Fruit fly (Drosophila melanogaster) whole organism, embryonic: ENCODE results near the gene MSAmiP.

Experiments used
- ATbp ChIP-seq: fragments of 200-800 bp; sonication (Bioruptor generic); optimal IDR thresholded peaks from 2 replicates; lab custom pipeline; 2017; ENCODE audit warnings: missing biosample characterization, mild to moderate bottlenecking, missing genetic modification characterization, missing genetic modification reagents
- Ada2b ChIP-seq: fragments of 200-800 bp; sonication (Bioruptor generic); IDR thresholded peaks from 2 replicates; pipeline ENCODE4 v1.3.6; 2022; ENCODE audit warnings: missing biosample characterization, missing genetic modification characterization
- CG1024 ChIP-seq: fragments of 200-800 bp; sonication (Bioruptor generic); IDR thresholded peaks from 2 replicates; pipeline ENCODE4 v1.3.6; 2022; ENCODE audit warnings: missing biosample characterization, missing genetic modification characterization
- CG12104 ChIP-seq: fragments of 200-800 bp; sonication (Bioruptor generic); optimal IDR thresholded peaks from 3 replicates; lab custom pipeline; 2016; ENCODE audit warnings: missing biosample characterization, missing genetic modification characterization
- CG1233 ChIP-seq: fragments of 200-800 bp; sonication (Bioruptor generic); optimal IDR thresholded peaks from 4 replicates; lab custom pipeline; 2018; ENCODE audit warnings: missing biosample characterization, mild to moderate bottlenecking, missing genetic modification characterization
- CG13123 ChIP-seq: fragments of 200-800 bp; sonication (Bioruptor generic); optimal IDR thresholded peaks from 2 replicates; lab custom pipeline; 2016; ENCODE audit warnings: missing biosample characterization, missing genetic modification characterization
- CG17186 ChIP-seq: fragments of 200-800 bp; sonication (Bioruptor generic); optimal IDR thresholded peaks from 3 replicates; lab custom pipeline; 2017; ENCODE audit warnings: missing biosample characterization, missing genetic modification reagents, missing genetic modification characterization
- CG17385 ChIP-seq: fragments of 200-800 bp; sonication (Bioruptor generic); optimal IDR thresholded peaks from 3 replicates; lab custom pipeline; 2018; ENCODE audit warnings: missing biosample characterization, mild to moderate bottlenecking, missing genetic modification characterization
- CG17802 ChIP-seq: fragments of 200-800 bp; sonication (Bioruptor generic); optimal IDR thresholded peaks from 2 replicates; lab custom pipeline; 2018; ENCODE audit warnings: missing biosample characterization, mild to moderate bottlenecking, missing genetic modification characterization, moderate library complexity
- CG18262 ChIP-seq: fragments of 200-800 bp; optimal IDR thresholded peaks from 3 replicates; lab custom pipeline; 2019; ENCODE audit warnings: missing biosample characterization, mild to moderate bottlenecking, missing genetic modification characterization, moderate library complexity
- CG30403 ChIP-seq: fragments of 200-800 bp; sonication (Bioruptor generic); optimal IDR thresholded peaks from 3 replicates; lab custom pipeline; 2016; ENCODE audit warnings: missing biosample characterization, missing genetic modification characterization
- CG32767 ChIP-seq: fragments of 200-800 bp; sonication (Bioruptor generic); IDR thresholded peaks from 2 replicates; pipeline ENCODE4 v1.3.6; 2022; ENCODE audit warnings: missing biosample characterization, missing genetic modification characterization
- CG5245 ChIP-seq: fragments of 200-800 bp; sonication (Bioruptor generic); optimal IDR thresholded peaks from 3 replicates; lab custom pipeline; 2016; ENCODE audit warnings: missing biosample characterization, missing genetic modification characterization
- CG6175 ChIP-seq: fragments of 200-800 bp; sonication (Bioruptor generic); IDR thresholded peaks from 3 replicates; pipeline ENCODE4 v1.3.6; 2022; ENCODE audit warnings: missing biosample characterization, missing genetic modification characterization
- CG6813 ChIP-seq: fragments of 200-800 bp; sonication (Bioruptor generic); optimal IDR thresholded peaks from 2 replicates; lab custom pipeline; 2017; ENCODE audit warnings: missing biosample characterization, missing genetic modification characterization, mild to moderate bottlenecking, moderate library complexity, missing genetic modification reagents
- CG8944 ChIP-seq: fragments of 200-800 bp; sonication (Bioruptor generic); optimal IDR thresholded peaks from 3 replicates; lab custom pipeline; 2016; ENCODE audit warnings: missing biosample characterization, missing genetic modification characterization
- Camta ChIP-seq: fragments of 200-800 bp; sonication (Bioruptor generic); optimal IDR thresholded peaks from 2 replicates; lab custom pipeline; 2016; ENCODE audit warnings: missing biosample characterization, missing genetic modification characterization
- Deaf1 ChIP-seq: fragments of 200-800 bp; optimal IDR thresholded peaks from 3 replicates; lab custom pipeline; 2019; ENCODE audit warnings: missing biosample characterization, mild to moderate bottlenecking, missing genetic modification characterization, moderate library complexity
- Dref ChIP-seq: fragments of 200-800 bp; sonication (Bioruptor generic); IDR thresholded peaks from 2 replicates; pipeline ENCODE4 v1.3.6; 2022; ENCODE audit warnings: missing biosample characterization, missing genetic modification characterization
- E2f2 ChIP-seq: fragments of 200-800 bp; sonication (Bioruptor generic); IDR thresholded peaks from 2 replicates; pipeline ENCODE4 v1.3.6; 2022; ENCODE audit warnings: missing biosample characterization, missing genetic modification characterization
- Eip74EF ChIP-seq, 2 experiments: fragments of 200-800 bp in 1 of 2; fragments of >200 bp in 1 of 2; sonication (Bioruptor generic) in 1 of 2; optimal IDR thresholded peaks; 2 replicates each; lab custom pipeline; 2017 to 2019; ENCODE audit warnings: missing biosample characterization in 2 of 2, missing genetic modification characterization in 2 of 2, mild to moderate bottlenecking in 1 of 2, moderate library complexity in 1 of 2
- H15 ChIP-seq: fragments of 200-800 bp; sonication (Bioruptor generic); IDR thresholded peaks from 3 replicates; pipeline ENCODE4 v1.3.6; 2022; ENCODE audit warnings: missing biosample characterization, missing genetic modification characterization
- Hr3 ChIP-seq: fragments of 200-800 bp; sonication (Bioruptor generic); optimal IDR thresholded peaks from 3 replicates; lab custom pipeline; 2016; ENCODE audit warnings: missing biosample characterization, missing genetic modification characterization
- Hsf ChIP-seq: fragments of 200-800 bp; sonication (Bioruptor generic); optimal IDR thresholded peaks from 3 replicates; lab custom pipeline; 2016; ENCODE audit warnings: missing biosample characterization, missing genetic modification characterization
- Jarid2 ChIP-seq: fragments of 200-800 bp; sonication (Bioruptor generic); optimal IDR thresholded peaks from 3 replicates; lab custom pipeline; 2017; ENCODE audit warnings: mild to moderate bottlenecking, missing biosample characterization, missing genetic modification reagents, missing genetic modification characterization
- Mrtf ChIP-seq: fragments of 200-800 bp; sonication (Bioruptor generic); IDR thresholded peaks from 3 replicates; pipeline ENCODE4 v1.3.6; 2022; ENCODE audit warnings: missing biosample characterization, missing genetic modification characterization
- Neu2 ChIP-seq: fragments of 200-800 bp; sonication (Bioruptor generic); optimal IDR thresholded peaks from 3 replicates; lab custom pipeline; 2016; ENCODE audit warnings: missing biosample characterization, missing genetic modification characterization, borderline replicate concordance
- Pdp1 ChIP-seq, 2 experiments: fragments of 200-800 bp; sonication (Bioruptor generic); optimal IDR thresholded peaks; 3 replicates each; lab custom pipeline; 2016; ENCODE audit warnings: missing biosample characterization in 2 of 2, missing genetic modification characterization in 2 of 2, mild to moderate bottlenecking in 1 of 2, moderate library complexity in 1 of 2
- amos ChIP-seq: fragments of 200-800 bp; sonication (Bioruptor generic); IDR thresholded peaks from 2 replicates; pipeline ENCODE4 v1.3.6; 2022; ENCODE audit warnings: missing biosample characterization, missing genetic modification characterization; ENCODE audit not compliant: partially characterized antibody
- btn ChIP-seq: fragments of 200-800 bp; sonication (Bioruptor generic); optimal IDR thresholded peaks from 2 replicates; lab custom pipeline; 2016; ENCODE audit warnings: missing biosample characterization, missing genetic modification characterization
- cas ChIP-seq: fragments of 200-800 bp; sonication (Bioruptor generic); IDR thresholded peaks from 2 replicates; pipeline ENCODE4 v1.3.6; 2022; ENCODE audit warnings: missing biosample characterization, missing genetic modification characterization
- chinmo ChIP-seq: fragments of 200-800 bp; sonication (Bioruptor generic); IDR thresholded peaks from 4 replicates; pipeline ENCODE4 v1.3.6; 2022; ENCODE audit warnings: missing biosample characterization, missing genetic modification characterization; ENCODE audit not compliant: partially characterized antibody
- cwo ChIP-seq: fragments of 200-800 bp; sonication (Bioruptor generic); optimal IDR thresholded peaks from 3 replicates; lab custom pipeline; 2017; ENCODE audit warnings: missing biosample characterization, missing genetic modification characterization, mild to moderate bottlenecking, moderate library complexity, missing genetic modification reagents
- eve ChIP-seq, 2 experiments: fragments of >200 bp; optimal IDR thresholded peaks; 2 replicates each; lab custom pipeline; 2017; ENCODE audit warnings: missing biosample characterization in 2 of 2, missing genetic modification characterization in 2 of 2
- fu2 ChIP-seq: fragments of 200-800 bp; sonication (Bioruptor generic); optimal IDR thresholded peaks from 2 replicates; lab custom pipeline; 2016; ENCODE audit warnings: missing biosample characterization, missing genetic modification characterization
- her ChIP-seq: fragments of 200-800 bp; sonication (Bioruptor generic); optimal IDR thresholded peaks from 2 replicates; lab custom pipeline; 2016; ENCODE audit warnings: missing biosample characterization, missing genetic modification characterization
- jigr1 ChIP-seq: fragments of 200-800 bp; sonication (Bioruptor generic); IDR thresholded peaks from 3 replicates; pipeline ENCODE4 v1.3.6; 2022; ENCODE audit warnings: missing biosample characterization, missing genetic modification characterization
- ken ChIP-seq: fragments of 200-800 bp; sonication (Bioruptor generic); IDR thresholded peaks from 3 replicates; pipeline ENCODE4 v1.3.6; 2022; ENCODE audit warnings: missing biosample characterization, missing genetic modification characterization
- lbe ChIP-seq: fragments of 200-800 bp; sonication (Bioruptor generic); optimal IDR thresholded peaks from 2 replicates; lab custom pipeline; 2016; ENCODE audit warnings: missing biosample characterization, mild to moderate bottlenecking, missing genetic modification characterization
- lilli ChIP-seq: fragments of 200-800 bp; sonication (Bioruptor generic); optimal IDR thresholded peaks from 3 replicates; lab custom pipeline; 2016; ENCODE audit warnings: missing biosample characterization, missing genetic modification characterization
- luna ChIP-seq: fragments of 200-800 bp; sonication (Bioruptor generic); optimal IDR thresholded peaks from 2 replicates; lab custom pipeline; 2016; ENCODE audit warnings: missing biosample characterization, missing genetic modification characterization
- maf-S ChIP-seq: fragments of 200-800 bp; sonication (Bioruptor generic); optimal IDR thresholded peaks from 2 replicates; lab custom pipeline; 2016; ENCODE audit warnings: missing biosample characterization, missing genetic modification characterization
- otp ChIP-seq: fragments of 200-800 bp; sonication (Bioruptor generic); IDR thresholded peaks from 3 replicates; pipeline ENCODE4, ENCODE4 v1.3.6; 2022; ENCODE audit warnings: missing biosample characterization, missing genetic modification characterization
- repo ChIP-seq: fragments of 200-800 bp; sonication (Bioruptor generic); optimal IDR thresholded peaks from 2 replicates; lab custom pipeline; 2016; ENCODE audit warnings: missing biosample characterization, missing genetic modification characterization
- sd ChIP-seq: fragments of 200-800 bp; sonication (Bioruptor generic); optimal IDR thresholded peaks from 3 replicates; lab custom pipeline; 2018; ENCODE audit warnings: missing biosample characterization, mild to moderate bottlenecking, missing genetic modification characterization, moderate library complexity
- tin ChIP-seq: fragments of 200-800 bp; sonication (Bioruptor generic); optimal IDR thresholded peaks from 3 replicates; lab custom pipeline; 2016; ENCODE audit warnings: missing biosample characterization, missing genetic modification characterization
- tio ChIP-seq: fragments of 200-800 bp; sonication (Bioruptor generic); optimal IDR thresholded peaks from 2 replicates; lab custom pipeline; 2017; ENCODE audit warnings: missing biosample characterization, missing genetic modification characterization, inconsistent platforms
- twi ChIP-seq: fragments of 200-800 bp; optimal IDR thresholded peaks from 2 replicates; lab custom pipeline; 2019; ENCODE audit warnings: missing biosample characterization, mild to moderate bottlenecking, missing genetic modification characterization, moderate library complexity
- vfl ChIP-seq: fragments of 200-800 bp; sonication (Bioruptor generic); optimal IDR thresholded peaks from 2 replicates; lab custom pipeline; 2016; ENCODE audit warnings: missing biosample characterization, missing genetic modification characterization
- wor ChIP-seq: fragments of 200-800 bp; sonication (Bioruptor generic); IDR thresholded peaks from 2 replicates; pipeline ENCODE4 v1.3.6; 2022; ENCODE audit warnings: missing biosample characterization, missing genetic modification characterization
- yki ChIP-seq: fragments of >200 bp; optimal IDR thresholded peaks from 3 replicates; lab custom pipeline; 2018

The MSAmiP gene

dm6 chr3R:16793935-16794589, 102.0 kb downstream of the MSAmiP start (continued):
- peak; percentile 38 for TF ChIP-seq CG1233 (GFP tag; lab: Kevin White, UChicago)
- TF ChIP-seq tin (GFP tag; lab: Kevin White, UChicago) = peak; percentile 48
- no peak for TF ChIP-seq cas
- TF ChIP-seq CG17802 (tag; lab: Kevin White, UChicago) = peak; percentile 5
- TF ChIP-seq yki (lab: Kevin White, UChicago) = no peak
- TF ChIP-seq cwo = peak; percentile 68
- no peak for TF ChIP-seq CG17186
- peak; percentile 78 for TF ChIP-seq CG18262 (tag; lab: Kevin White, UChicago)
- no peak for TF ChIP-seq sd (tag; lab: Kevin White, UChicago)
- no peak for TF ChIP-seq CG13123
- no peak for TF ChIP-seq jigr1 (GFP tag; lab: Robert Waterston, UW)
- TF ChIP-seq Dref = no peak
- peak; percentile 52 for TF ChIP-seq ATbp (GFP tag; lab: Kevin White, UChicago)
- no peak for TF ChIP-seq luna (GFP tag; lab: Kevin White, UChicago)
- peak; percentile 16 for TF ChIP-seq CG5245 (GFP tag; lab: Kevin White, UChicago)
- peak; percentile 14 for TF ChIP-seq vfl
- peak; percentile 55 for TF ChIP-seq tio (GFP tag; lab: Kevin White, UChicago)
- TF ChIP-seq CG8944 (GFP tag; lab: Kevin White, UChicago) = no peak
- peak; percentile 22 for TF ChIP-seq twi (tag; lab: Kevin White, UChicago)
- TF ChIP-seq E2f2 (GFP tag; lab: Robert Waterston, UW) = no peak
- TF ChIP-seq Deaf1 = peak; percentile 63
- TF ChIP-seq CG32767 = 0 out of 2 replicates have a peak, but pooled peaks have one; percentile 25
- TF ChIP-seq lbe (GFP tag; lab: Kevin White, UChicago) = no peak
- no peak for TF ChIP-seq Ada2b (GFP tag; lab: Robert Waterston, UW)
- peak; percentile 40 for TF ChIP-seq Hr3 (GFP tag; lab: Kevin White, UChicago)
- TF ChIP-seq amos (GFP tag; lab: Robert Waterston, UW) = no peak
- no peak for TF ChIP-seq repo (GFP tag; lab: Kevin White, UChicago)
- TF ChIP-seq H15 (GFP tag; lab: Robert Waterston, UW) = no peak
- peak; percentile 67 for TF ChIP-seq lilli (GFP tag; lab: Kevin White, UChicago)
- peak; percentile 45 for TF ChIP-seq CG17385
- TF ChIP-seq wor (GFP tag; lab: Robert Waterston, UW) = 0 out of 2 replicates have a peak, but pooled peaks have one; percentile 16
- no peak for TF ChIP-seq Camta (GFP tag; lab: Kevin White, UChicago)
- TF ChIP-seq Hsf (GFP tag; lab: Kevin White, UChicago) = peak; percentile 42
- no peak for TF ChIP-seq Neu2 (GFP tag; lab: Kevin White, UChicago)
- TF ChIP-seq Pdp1 (GFP tag; optimal IDR thresholded peaks at IDR 0.05; lab: Kevin White, UChicago) = no peak
- TF ChIP-seq CG30403 (GFP tag; lab: Kevin White, UChicago) = peak; percentile 77
- TF ChIP-seq CG6813 (GFP tag; lab: Kevin White, UChicago) = peak; percentile 54
- peak; percentile 38 for TF ChIP-seq Jarid2 (GFP tag; lab: Kevin White, UChicago)
- peak in 1 of 2 experiments; percentile 16 for TF ChIP-seq Eip74EF (GFP tag; optimal IDR thresholded peaks at IDR 0.05; lab: Kevin White, UChicago)
- no peak for TF ChIP-seq her
- TF ChIP-seq CG6175 (GFP tag; lab: Robert Waterston, UW) = no peak
- no peak for TF ChIP-seq CG1024 (GFP tag; lab: Robert Waterston, UW)
- TF ChIP-seq ken (GFP tag; lab: Robert Waterston, UW) = no peak
- TF ChIP-seq btn (GFP tag; lab: Kevin White, UChicago) = no peak
- TF ChIP-seq maf-S (GFP tag; lab: Kevin White, UChicago) = no peak
- TF ChIP-seq fu2 = no peak
- TF ChIP-seq chinmo (GFP tag; lab: Robert Waterston, UW) = no peak
- TF ChIP-seq eve (GFP tag; optimal IDR thresholded peaks at IDR 0.05; lab: Kevin White, UChicago) = peak in 1 of 2 experiments; percentile 37
- TF ChIP-seq otp (GFP tag; lab: Robert Waterston, UW) = no peak
- peak; percentile 12 for TF ChIP-seq CG12104 (GFP tag; lab: Kevin White, UChicago)
- no peak for TF ChIP-seq Mrtf (GFP tag; lab: Robert Waterston, UW)
